Worm (Caenorhabditis elegans) whole organism, L1 larva: Measurements from ENCODE around the gene F54G2.1.

Source experiments
- C34B4.2 ChIP-seq: sonication (generic microtip); optimal IDR thresholded peaks from 2 replicates; lab custom pipeline; 2017; ENCODE audit warnings: mild to moderate bottlenecking, missing genetic modification characterization, missing compliant biosample characterization
- alr-1 ChIP-seq: fragments of 200-800 bp; sonication (Bioruptor generic); optimal IDR thresholded peaks from 2 replicates; lab custom pipeline; 2018; ENCODE audit warnings: borderline replicate concordance, mild to moderate bottlenecking, missing genetic modification characterization, missing compliant biosample characterization
- aly-2 ChIP-seq: fragments of 150-350 bp; optimal IDR thresholded peaks from 2 replicates; lab custom pipeline; 2014; ENCODE audit warnings: missing biosample characterization, missing genetic modification characterization
- elt-3 ChIP-seq, 6 experiments: fragments of 150-350 bp in 1 of 6; sonication (generic microtip); optimal IDR thresholded peaks; 2 replicates each; lab custom pipeline; 2017 to 2018; ENCODE audit warnings: missing biosample characterization in 6 of 6, missing genetic modification characterization in 6 of 6, inconsistent platforms in 1 of 6
- lir-3 ChIP-seq: sonication (generic microtip); optimal IDR thresholded peaks from 2 replicates; lab custom pipeline; 2016; ENCODE audit warnings: mild to moderate bottlenecking, missing genetic modification characterization, moderate library complexity, missing compliant biosample characterization; ENCODE audit not compliant: poor library complexity
- nhr-12 ChIP-seq: sonication (generic microtip); optimal IDR thresholded peaks from 2 replicates; lab custom pipeline; 2017; ENCODE audit warnings: missing biosample characterization, missing genetic modification characterization
- nhr-85 ChIP-seq: sonication (generic microtip); peaks from one replicate; lab custom pipeline; 2016; ENCODE audit warnings: missing genetic modification characterization, inconsistent platforms, missing compliant biosample characterization
- snpc-4 ChIP-seq: fragments of 150-350 bp; optimal IDR thresholded peaks from 2 replicates; lab custom pipeline; 2014; ENCODE audit warnings: missing biosample characterization, missing genetic modification characterization
- unc-62 ChIP-seq: fragments of 150-350 bp; optimal IDR thresholded peaks from 2 replicates; lab custom pipeline; 2014; ENCODE audit warnings: missing biosample characterization, missing genetic modification reagents, missing genetic modification characterization
- ztf-4 ChIP-seq: fragments of 150-350 bp; optimal IDR thresholded peaks from 2 replicates; lab custom pipeline; 2014; ENCODE audit warnings: missing biosample characterization, missing genetic modification characterization

ce11 chrX:2596605-2597004, 67.6 kb downstream of the F54G2.1 start:
- TF ChIP-seq nhr-12 (tag; lab: Kevin White, UChicago) (no peak), C34B4.2 (tag; lab: Kevin White, UChicago) (no peak), ztf-4 (tag; lab: Kevin White, UChicago) (no peak), alr-1 (tag; lab: Kevin White, UChicago) (no peak), elt-3 (tag; optimal IDR thresholded peaks at IDR 0.05; lab: Kevin White, UChicago) (no peak), nhr-85 (tag; lab: Kevin White, UChicago) (no peak), snpc-4 (tag; lab: Kevin White, UChicago) (no peak), aly-2 (tag; lab: Kevin White, UChicago) (no peak), lir-3 (no peak), unc-62 (GFP tag; lab: Kevin White, UChicago) (no peak)
